Fruit fly (Drosophila melanogaster): ENCODE measurements around the gene CG12061.

Gene CG12061

DNA sequence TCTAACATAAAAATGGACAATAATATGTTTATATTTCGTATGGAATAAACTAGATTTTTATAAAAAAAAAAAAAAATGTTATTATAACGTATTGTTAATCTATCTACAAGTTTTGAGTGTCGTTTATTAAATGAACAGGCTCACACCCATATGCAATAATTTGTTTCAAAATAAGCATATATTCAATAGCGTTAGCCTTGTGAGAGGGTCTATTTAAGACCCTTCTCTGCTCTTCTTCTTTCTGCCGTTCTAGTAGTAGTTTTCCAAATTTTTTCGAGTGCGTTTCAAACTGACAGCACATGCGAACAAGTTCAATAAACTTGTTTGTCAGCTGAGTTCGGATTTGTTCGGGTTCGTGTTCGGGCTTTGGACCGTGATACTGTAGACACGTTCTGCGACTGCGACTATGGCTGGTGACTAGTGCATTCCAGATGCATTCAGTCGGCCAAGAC is 35.4 kb downstream of the CG12061 start (continued):
- TF ChIP-seq CG10979 (tag; optimal IDR thresholded peaks at IDR 0.05) (peak; percentile 19), nmo (GFP tag; optimal IDR thresholded peaks at IDR 0.05) (peak; percentile 41), tll (GFP tag; optimal IDR thresholded peaks at IDR 0.05) (no peak), Nf-YA (GFP tag; IDR thresholded peaks at IDR 0.05) (no peak), prd (optimal IDR thresholded peaks at IDR 0.05) (no peak), prd (GFP tag; IDR thresholded peaks at IDR 0.05) (0 out of 3 replicates have a peak, but pooled peaks have one; percentile 19), lola (GFP tag; optimal IDR thresholded peaks at IDR 0.05) (peak in 1 of 3 experiments; percentile 10), Ets65A (GFP tag) (peak; percentile 25), gt (GFP tag; IDR thresholded peaks at IDR 0.05) (no peak), sd (tag; optimal IDR thresholded peaks at IDR 0.05) (peak; percentile 30), ap (GFP tag; IDR thresholded peaks at IDR 0.05) (no peak), Dip2 (GFP tag; IDR thresholded peaks at IDR 0.05) (no peak), CG8765 (GFP tag; IDR thresholded peaks at IDR 0.05) (no peak), CG31441 (GFP tag; IDR thresholded peaks at IDR 0.05) (peak; percentile 31; the same call in 1 of the 2 replicates), cwo (GFP tag; optimal IDR thresholded peaks at IDR 0.05) (no peak), pita (GFP tag; optimal IDR thresholded peaks at IDR 0.05) (no peak), row (GFP tag; IDR thresholded peaks at IDR 0.05) (peak; percentile 41), CG9437 (GFP tag; optimal IDR thresholded peaks at IDR 0.05) (peak; percentile 22), CG12942 (GFP tag; optimal IDR thresholded peaks at IDR 0.05) (no peak), CG13287 (GFP tag; IDR thresholded peaks at IDR 0.05; ENCODE audit: partially characterized antibody) (no peak), Eip74EF (GFP tag; optimal IDR thresholded peaks at IDR 0.05) (peak in 1 of 2 experiments; percentile 18), bsh (GFP tag; optimal IDR thresholded peaks at IDR 0.05) (peak in 1 of 2 experiments; percentile 18), CG4854 (GFP tag; optimal IDR thresholded peaks at IDR 0.05) (no peak), CG5180 (GFP tag; optimal IDR thresholded peaks at IDR 0.05) (peak; percentile 12), Oli (tag; optimal IDR thresholded peaks at IDR 0.05) (peak; percentile 34), CG6254 (GFP tag; optimal IDR thresholded peaks at IDR 0.05) (no peak), D19A (tag; optimal IDR thresholded peaks at IDR 0.05) (no peak), CG30403 (GFP tag; optimal IDR thresholded peaks at IDR 0.05) (peak; percentile 16), Six4 (GFP tag; optimal IDR thresholded peaks at IDR 0.05) (no peak), tx (GFP tag; optimal IDR thresholded peaks at IDR 0.05) (no peak), Bdp1 (GFP tag; optimal IDR thresholded peaks at IDR 0.05) (no peak), Deaf1 (tag; optimal IDR thresholded peaks at IDR 0.05) (peak; percentile 86), dmrt99B (tag; optimal IDR thresholded peaks at IDR 0.05) (peak; percentile 30), CG4424 (GFP tag; optimal IDR thresholded peaks at IDR 0.05) (peak; percentile 16), Sox102F (GFP tag; optimal IDR thresholded peaks at IDR 0.05) (peak; percentile 30), fd96Cb (tag; optimal IDR thresholded peaks at IDR 0.05) (peak; percentile 24), D (optimal IDR thresholded peaks at IDR 0.05) (no peak), D (GFP tag; optimal IDR thresholded peaks at IDR 0.05) (peak; percentile 2), Hr3 (GFP tag; optimal IDR thresholded peaks at IDR 0.05) (peak; percentile 25), danr (GFP tag; IDR thresholded peaks at IDR 0.05) (0 out of 2 replicates have a peak, but pooled peaks have one; percentile 16), Blimp-1 (GFP tag; optimal IDR thresholded peaks at IDR 0.05) (no peak), crp (GFP tag; optimal IDR thresholded peaks at IDR 0.05) (no peak), CG14710 (tag; optimal IDR thresholded peaks at IDR 0.05) (peak; percentile 1), tup (GFP tag; optimal IDR thresholded peaks at IDR 0.05) (no peak), emc (GFP tag; optimal IDR thresholded peaks at IDR 0.05) (no peak), CG32532 (GFP tag; IDR thresholded peaks at IDR 0.05) (no peak), C15 (GFP tag; IDR thresholded peaks at IDR 0.05) (no peak), CG12391 (tag; optimal IDR thresholded peaks at IDR 0.05) (peak; percentile 22), z (GFP tag; IDR thresholded peaks at IDR 0.05) (no peak), CG17361 (GFP tag; IDR thresholded peaks at IDR 0.05) (peak; percentile 54; the same call in 2 of the 3 replicates)
